Worm (Caenorhabditis elegans): ENCODE results near the gene F53B1.9.

DNA sequence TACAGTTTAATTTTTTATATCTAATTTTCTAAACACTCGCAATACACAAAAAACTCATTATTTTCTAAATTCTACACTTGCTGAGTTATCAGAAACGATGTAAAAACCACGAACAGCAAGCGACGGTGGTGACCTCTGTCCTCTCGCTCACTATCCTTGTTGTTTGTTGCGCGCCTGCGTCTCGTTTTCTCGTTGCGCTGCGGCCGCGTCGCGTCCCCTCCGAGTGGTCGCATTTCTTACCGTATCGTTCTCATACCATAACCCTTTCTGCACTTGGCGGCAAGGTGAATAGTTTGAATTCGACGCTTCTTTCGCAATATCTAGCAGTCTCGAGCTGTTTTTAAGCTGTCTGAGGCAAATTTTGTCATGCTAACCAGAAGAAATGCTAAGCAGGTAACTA lies 42.2 kb downstream of the F53B1.9 start, which contains the start of gene lsy-2:
- TF ChIP-seq him-1 (tag; optimal IDR thresholded peaks at IDR 0.05) (no peak), dao-5 (tag; optimal IDR thresholded peaks at IDR 0.05) (no peak), W03F9.2 (tag; optimal IDR thresholded peaks at IDR 0.05) (no peak)
